Fruit fly (Drosophila melanogaster) whole organism, embryonic: ENCODE data around the gene CG11898.
A peak's percentile ranks its signal among the peaks of the same experiment; 100 is the strongest.

ENCODE experiments used
- Antp ChIP-seq: fragments of 200-800 bp; sonication (Bioruptor generic); optimal IDR thresholded peaks from 3 replicates; lab custom pipeline; 2016; ENCODE audit warnings: missing biosample characterization, missing genetic modification characterization
- CG10209 ChIP-seq: fragments of 200-800 bp; sonication (Bioruptor generic); optimal IDR thresholded peaks from 3 replicates; lab custom pipeline; 2017; ENCODE audit warnings: missing biosample characterization, mild to moderate bottlenecking, missing genetic modification characterization, missing genetic modification reagents
- CG10321 ChIP-seq: fragments of 200-800 bp; sonication (Bioruptor generic); IDR thresholded peaks from 2 replicates; pipeline ENCODE4 v1.3.6; 2022; ENCODE audit warnings: missing biosample characterization, missing genetic modification characterization
- CG10366 ChIP-seq: fragments of 200-800 bp; sonication (Bioruptor generic); IDR thresholded peaks from 2 replicates; pipeline ENCODE4 v1.3.6; 2022; ENCODE audit warnings: missing biosample characterization, missing genetic modification characterization
- CG10462 ChIP-seq: fragments of 200-800 bp; sonication (Bioruptor generic); optimal IDR thresholded peaks from 2 replicates; lab custom pipeline; 2016; ENCODE audit warnings: missing biosample characterization, missing genetic modification characterization
- CG12299 ChIP-seq: fragments of 200-800 bp; sonication (Bioruptor generic); optimal IDR thresholded peaks from 2 replicates; lab custom pipeline; 2018; ENCODE audit warnings: missing biosample characterization, mild to moderate bottlenecking, missing genetic modification characterization
- CG13296 ChIP-seq: fragments of 200-800 bp; sonication (Bioruptor generic); optimal IDR thresholded peaks from 3 replicates; lab custom pipeline; 2018; ENCODE audit warnings: missing biosample characterization, mild to moderate bottlenecking, missing genetic modification characterization
- CG14965 ChIP-seq: fragments of 200-800 bp; sonication (Bioruptor generic); optimal IDR thresholded peaks from 2 replicates; lab custom pipeline; 2016; ENCODE audit warnings: missing biosample characterization, missing genetic modification characterization, borderline replicate concordance
- CG15269 ChIP-seq: fragments of 200-800 bp; sonication (Bioruptor generic); optimal IDR thresholded peaks from 2 replicates; lab custom pipeline; 2018; ENCODE audit warnings: missing biosample characterization, mild to moderate bottlenecking, missing genetic modification characterization, moderate library complexity
- CG15514 ChIP-seq: fragments of 200-800 bp; sonication (Bioruptor generic); optimal IDR thresholded peaks from 3 replicates; lab custom pipeline; 2017; ENCODE audit warnings: missing biosample characterization, missing genetic modification characterization, mild to moderate bottlenecking, moderate library complexity, missing genetic modification reagents
- CG18011 ChIP-seq: fragments of 200-800 bp; sonication (Bioruptor generic); optimal IDR thresholded peaks from 2 replicates; lab custom pipeline; 2017; ENCODE audit warnings: missing biosample characterization, missing genetic modification characterization, mild to moderate bottlenecking, moderate library complexity, missing genotype
- CG1832 ChIP-seq: fragments of 200-800 bp; sonication (Bioruptor generic); optimal IDR thresholded peaks from 2 replicates; lab custom pipeline; 2017; ENCODE audit warnings: missing biosample characterization, mild to moderate bottlenecking, missing genetic modification characterization, inconsistent platforms
- CG18599 ChIP-seq: fragments of 200-800 bp; sonication (Bioruptor generic); optimal IDR thresholded peaks from 3 replicates; lab custom pipeline; 2017; ENCODE audit warnings: missing biosample characterization, missing genetic modification characterization, mild to moderate bottlenecking, moderate library complexity, missing genetic modification reagents
- CG2678 ChIP-seq: fragments of 200-800 bp; sonication (Bioruptor generic); optimal IDR thresholded peaks from 3 replicates; lab custom pipeline; 2019; ENCODE audit warnings: missing biosample characterization, mild to moderate bottlenecking, missing genetic modification characterization, moderate library complexity
- CG32532 ChIP-seq: fragments of 200-800 bp; sonication (Bioruptor generic); IDR thresholded peaks from 2 replicates; pipeline ENCODE4 v1.3.6; 2022; ENCODE audit warnings: missing biosample characterization, missing genetic modification characterization
- CG43689 ChIP-seq: fragments of 200-800 bp; sonication (Bioruptor generic); IDR thresholded peaks from 2 replicates; pipeline ENCODE4 v1.3.6; 2022; ENCODE audit warnings: missing biosample characterization, missing genetic modification characterization
- CG4730 ChIP-seq: fragments of 200-800 bp; sonication (Bioruptor generic); IDR thresholded peaks from 2 replicates; pipeline ENCODE4 v1.3.6; 2022; ENCODE audit warnings: missing biosample characterization, missing genetic modification characterization
- CG6272 ChIP-seq: fragments of 200-800 bp; sonication (Bioruptor generic); IDR thresholded peaks from 2 replicates; pipeline ENCODE4 v1.3.6; 2022; ENCODE audit warnings: missing biosample characterization, missing genetic modification characterization
- CG7745 ChIP-seq: fragments of 200-800 bp; sonication (Bioruptor generic); optimal IDR thresholded peaks from 2 replicates; lab custom pipeline; 2018; ENCODE audit warnings: missing biosample characterization, mild to moderate bottlenecking, missing genetic modification characterization, moderate library complexity
- Doc2 ChIP-seq: fragments of 200-800 bp; sonication (Bioruptor generic); IDR thresholded peaks from 2 replicates; pipeline ENCODE4 v1.3.6; 2022; ENCODE audit warnings: missing biosample characterization, missing genetic modification characterization
- Ets97D ChIP-seq: fragments of 200-800 bp; sonication (Bioruptor generic); optimal IDR thresholded peaks from 3 replicates; lab custom pipeline; 2016; ENCODE audit warnings: missing biosample characterization, missing genetic modification characterization
- GATAe ChIP-seq: fragments of 200-800 bp; sonication (Bioruptor generic); conservative IDR thresholded peaks from 2 replicates; pipeline ENCODE4 v1.3.6; 2022; ENCODE audit warnings: missing biosample characterization, missing genetic modification characterization
- Hmr ChIP-seq: fragments of 200-800 bp; sonication (Bioruptor generic); optimal IDR thresholded peaks from 3 replicates; lab custom pipeline; 2017; ENCODE audit warnings: mild to moderate bottlenecking, missing biosample characterization, missing genetic modification reagents, missing genetic modification characterization
- Hr3 ChIP-seq: fragments of 200-800 bp; sonication (Bioruptor generic); optimal IDR thresholded peaks from 3 replicates; lab custom pipeline; 2016; ENCODE audit warnings: missing biosample characterization, missing genetic modification characterization
- Mrtf ChIP-seq: fragments of 200-800 bp; sonication (Bioruptor generic); IDR thresholded peaks from 3 replicates; pipeline ENCODE4 v1.3.6; 2022; ENCODE audit warnings: missing biosample characterization, missing genetic modification characterization
- Nf-YC ChIP-seq: fragments of 200-800 bp; optimal IDR thresholded peaks from 3 replicates; lab custom pipeline; 2019; ENCODE audit warnings: missing biosample characterization, mild to moderate bottlenecking, missing genetic modification characterization, moderate library complexity
- Sox102F ChIP-seq: fragments of 200-800 bp; sonication (Bioruptor generic); optimal IDR thresholded peaks from 2 replicates; lab custom pipeline; 2018; ENCODE audit warnings: missing biosample characterization, mild to moderate bottlenecking, missing genetic modification characterization, moderate library complexity
- abd-A ChIP-seq: fragments of 200-800 bp; sonication (Bioruptor generic); optimal IDR thresholded peaks from 3 replicates; lab custom pipeline; 2019; ENCODE audit warnings: missing biosample characterization, mild to moderate bottlenecking, missing genetic modification characterization, moderate library complexity
- cas ChIP-seq: fragments of 200-800 bp; sonication (Bioruptor generic); IDR thresholded peaks from 2 replicates; pipeline ENCODE4 v1.3.6; 2022; ENCODE audit warnings: missing biosample characterization, missing genetic modification characterization
- cato ChIP-seq: fragments of 200-800 bp; sonication (Bioruptor generic); optimal IDR thresholded peaks from 2 replicates; lab custom pipeline; 2016; ENCODE audit warnings: missing biosample characterization, missing genetic modification characterization, borderline replicate concordance
- croc ChIP-seq: fragments of 200-800 bp; sonication (Bioruptor generic); conservative IDR thresholded peaks from 3 replicates; pipeline ENCODE4 v1.3.6; 2022; ENCODE audit warnings: missing biosample characterization, missing genetic modification characterization
- dm ChIP-seq: fragments of 200-800 bp; sonication (Bioruptor generic); optimal IDR thresholded peaks from 3 replicates; lab custom pipeline; 2016; ENCODE audit warnings: missing biosample characterization, missing genetic modification characterization
- dmrt11E ChIP-seq: fragments of 200-800 bp; sonication (Bioruptor generic); optimal IDR thresholded peaks from 3 replicates; lab custom pipeline; 2018; ENCODE audit warnings: missing biosample characterization, mild to moderate bottlenecking, missing genetic modification characterization, moderate library complexity
- dmrt99B ChIP-seq: fragments of 200-800 bp; sonication (Bioruptor generic); optimal IDR thresholded peaks from 2 replicates; lab custom pipeline; 2018; ENCODE audit warnings: missing biosample characterization, mild to moderate bottlenecking, missing genetic modification characterization, moderate library complexity
- fd102C ChIP-seq: fragments of 200-800 bp; sonication (Bioruptor generic); optimal IDR thresholded peaks from 2 replicates; lab custom pipeline; 2018; ENCODE audit warnings: missing biosample characterization, mild to moderate bottlenecking, missing genetic modification characterization, moderate library complexity
- gcm ChIP-seq: fragments of 200-800 bp; sonication (Bioruptor generic); optimal IDR thresholded peaks from 2 replicates; lab custom pipeline; 2019; ENCODE audit warnings: missing biosample characterization, mild to moderate bottlenecking, missing genetic modification characterization, moderate library complexity
- gfzf ChIP-seq: fragments of 200-800 bp; sonication (Bioruptor generic); optimal IDR thresholded peaks from 2 replicates; lab custom pipeline; 2016; ENCODE audit warnings: missing biosample characterization, mild to moderate bottlenecking, missing genetic modification characterization, moderate library complexity
- hth ChIP-seq: fragments of >200 bp; optimal IDR thresholded peaks from 2 replicates; lab custom pipeline; 2017; ENCODE audit warnings: inconsistent platforms
- kay ChIP-seq: fragments of 200-800 bp; sonication (Bioruptor generic); optimal IDR thresholded peaks from 2 replicates; lab custom pipeline; 2016; ENCODE audit warnings: missing biosample characterization, missing genetic modification characterization
- kni ChIP-seq: fragments of 200-800 bp; sonication (Bioruptor generic); optimal IDR thresholded peaks from 3 replicates; lab custom pipeline; 2017; ENCODE audit warnings: mild to moderate bottlenecking, missing biosample characterization, missing genetic modification reagents, missing genetic modification characterization
- maf-S ChIP-seq: fragments of 200-800 bp; sonication (Bioruptor generic); optimal IDR thresholded peaks from 2 replicates; lab custom pipeline; 2016; ENCODE audit warnings: missing biosample characterization, missing genetic modification characterization
- oc ChIP-seq: fragments of 200-800 bp; sonication (Bioruptor generic); optimal IDR thresholded peaks from 2 replicates; lab custom pipeline; 2018; ENCODE audit warnings: missing biosample characterization, mild to moderate bottlenecking, missing genetic modification characterization, moderate library complexity
- otp ChIP-seq: fragments of 200-800 bp; sonication (Bioruptor generic); IDR thresholded peaks from 3 replicates; pipeline ENCODE4, ENCODE4 v1.3.6; 2022; ENCODE audit warnings: missing biosample characterization, missing genetic modification characterization
- p53 ChIP-seq: fragments of 200-800 bp; sonication (Bioruptor generic); optimal IDR thresholded peaks from 2 replicates; lab custom pipeline; 2016; ENCODE audit warnings: missing biosample characterization, missing genetic modification characterization
- pita ChIP-seq: fragments of 200-800 bp; sonication (Bioruptor generic); optimal IDR thresholded peaks from 2 replicates; lab custom pipeline; 2017; ENCODE audit warnings: missing biosample characterization, mild to moderate bottlenecking, missing genetic modification characterization
- row ChIP-seq: fragments of 200-800 bp; sonication (Bioruptor generic); IDR thresholded peaks from 3 replicates; pipeline ENCODE4 v1.3.6; 2022; ENCODE audit warnings: missing biosample characterization, missing genetic modification characterization
- salm ChIP-seq: fragments of 200-800 bp; sonication (Bioruptor generic); optimal IDR thresholded peaks from 2 replicates; lab custom pipeline; 2018; ENCODE audit warnings: missing biosample characterization, mild to moderate bottlenecking, missing genetic modification characterization
- sim ChIP-seq: fragments of 200-800 bp; sonication (Bioruptor generic); IDR thresholded peaks from 2 replicates; pipeline ENCODE4 v1.3.6; 2022; ENCODE audit warnings: missing biosample characterization, missing genetic modification characterization
- stc ChIP-seq: fragments of 200-800 bp; sonication (Bioruptor generic); IDR thresholded peaks from 2 replicates; pipeline ENCODE4 v1.3.6; 2022; ENCODE audit warnings: missing biosample characterization, missing genetic modification characterization
- tup ChIP-seq: fragments of 200-800 bp; sonication (Bioruptor generic); optimal IDR thresholded peaks from 2 replicates; lab custom pipeline; 2016; ENCODE audit warnings: missing biosample characterization, mild to moderate bottlenecking, missing genetic modification characterization, moderate library complexity

Gene CG11898

dm6 chr3R:29124128-29124527 is 41.3 kb upstream of the CG11898 start (continued):
- TF ChIP-seq salm (tag; lab: Kevin White, UChicago) (peak; percentile 32), CG10321 (GFP tag; lab: Robert Waterston, UW) (no peak; the same call in 1 of the 2 replicates), gcm (GFP tag; lab: Kevin White, UChicago) (peak; percentile 34), Doc2 (GFP tag; lab: Robert Waterston, UW) (no peak), CG10366 (GFP tag; lab: Robert Waterston, UW) (peak; percentile 79), Sox102F (peak; percentile 70), row (peak; percentile 77), kay (GFP tag; lab: Kevin White, UChicago) (no peak), maf-S (GFP tag; lab: Kevin White, UChicago) (peak; percentile 46), oc (no peak), CG18599 (GFP tag; lab: Kevin White, UChicago) (peak; percentile 65), fd102C (GFP tag; lab: Kevin White, UChicago) (no peak), dmrt11E (tag; lab: Kevin White, UChicago) (peak; percentile 59), CG43689 (GFP tag; lab: Robert Waterston, UW) (0 out of 2 replicates have a peak, but pooled peaks have one; percentile 16), Ets97D (no peak), CG10209 (GFP tag; lab: Kevin White, UChicago) (peak; percentile 43), dmrt99B (tag; lab: Kevin White, UChicago) (no peak), CG6272 (GFP tag; lab: Robert Waterston, UW) (peak; percentile 51), CG32532 (GFP tag; lab: Robert Waterston, UW) (peak; percentile 78), CG1832 (GFP tag; lab: Kevin White, UChicago) (no peak), CG14965 (GFP tag; lab: Kevin White, UChicago) (no peak), CG15269 (tag; lab: Kevin White, UChicago) (peak; percentile 70), cato (GFP tag; lab: Kevin White, UChicago) (peak; percentile 42), croc (GFP tag; lab: Robert Waterston, UW) (peak; percentile 51; the same call in 2 of the 3 replicates), Nf-YC (tag; lab: Kevin White, UChicago) (no peak), GATAe (GFP tag; lab: Robert Waterston, UW) (peak; percentile 54; the same call in 1 of the 2 replicates), dm (GFP tag; lab: Kevin White, UChicago) (no peak), CG13296 (GFP tag; lab: Kevin White, UChicago) (no peak), tup (GFP tag; lab: Kevin White, UChicago) (no peak), stc (peak; percentile 72), kni (GFP tag; lab: Kevin White, UChicago) (no peak), hth (lab: Kevin White, UChicago) (no peak), gfzf (no peak), Hmr (GFP tag; lab: Kevin White, UChicago) (peak; percentile 38), CG18011 (GFP tag; lab: Kevin White, UChicago) (no peak), otp (GFP tag; lab: Robert Waterston, UW) (peak; percentile 61; the same call in 1 of the 3 replicates), CG10462 (GFP tag; lab: Kevin White, UChicago) (peak; percentile 14), cas (GFP tag; lab: Robert Waterston, UW) (no peak), Hr3 (GFP tag; lab: Kevin White, UChicago) (peak; percentile 39), Mrtf (GFP tag; lab: Robert Waterston, UW) (peak; percentile 72), CG7745 (tag; lab: Kevin White, UChicago) (no peak), CG12299 (tag; lab: Kevin White, UChicago) (no peak), p53 (GFP tag; lab: Kevin White, UChicago) (no peak), abd-A (tag; lab: Kevin White, UChicago) (no peak), CG15514 (GFP tag; lab: Kevin White, UChicago) (peak; percentile 20), Antp (peak; percentile 81), pita (GFP tag; lab: Kevin White, UChicago) (no peak), CG4730 (GFP tag; lab: Robert Waterston, UW) (peak; percentile 67), sim (GFP tag; lab: Robert Waterston, UW) (no peak), CG2678 (peak; percentile 72)
